Worm (Caenorhabditis elegans) whole organism, L1 larva: ENCODE measurements around the gene ubc-24.
A peak's percentile ranks its signal among the peaks of the same experiment; 100 is the strongest.

ENCODE experiments used
- C16A3.4 ChIP-seq: fragments of 150-350 bp; optimal IDR thresholded peaks from 2 replicates; lab custom pipeline; 2014; ENCODE audit warnings: missing biosample characterization, missing genetic modification characterization
- C34B4.2 ChIP-seq: sonication (generic microtip); optimal IDR thresholded peaks from 2 replicates; lab custom pipeline; 2017; ENCODE audit warnings: mild to moderate bottlenecking, missing genetic modification characterization, missing compliant biosample characterization
- F16B12.6 ChIP-seq: fragments of 150-350 bp; optimal IDR thresholded peaks from 2 replicates; lab custom pipeline; 2014; ENCODE audit warnings: missing biosample characterization, missing genetic modification characterization
- Y116A8C.19 ChIP-seq: sonication (generic microtip); optimal IDR thresholded peaks from 2 replicates; lab custom pipeline; 2016; ENCODE audit warnings: missing compliant biosample characterization, missing genetic modification characterization, borderline replicate concordance
- aha-1 ChIP-seq: fragments of 150-350 bp; optimal IDR thresholded peaks from 2 replicates; lab custom pipeline; 2014; ENCODE audit warnings: missing biosample characterization, missing genetic modification characterization
- blmp-1 ChIP-seq: fragments of 150-350 bp; optimal IDR thresholded peaks from 2 replicates; lab custom pipeline; 2014; ENCODE audit warnings: missing biosample characterization, missing genetic modification characterization
- ceh-82 ChIP-seq, 3 experiments: fragments of 150-350 bp in 1 of 3; sonication (generic microtip) in 2 of 3; optimal IDR thresholded peaks; 2 replicates each; lab custom pipeline; 2014 to 2017; ENCODE audit warnings: missing biosample characterization in 3 of 3, missing genetic modification characterization in 3 of 3
- ceh-88 ChIP-seq: fragments of 200-800 bp; sonication (Bioruptor generic); IDR thresholded peaks from 2 replicates; pipeline ENCODE4 v1.3.6; 2022; ENCODE audit warnings: missing genetic modification characterization, missing compliant biosample characterization
- dpl-1 ChIP-seq, 3 experiments: fragments of 150-350 bp in 2 of 3; sonication (generic microtip) in 1 of 3; optimal IDR thresholded peaks; 2 replicates each; lab custom pipeline; 2014 to 2017; ENCODE audit warnings: missing biosample characterization in 3 of 3, missing genetic modification characterization in 3 of 3, missing genetic modification reagents in 3 of 3
- efl-1 ChIP-seq, 4 experiments: fragments of 150-350 bp; optimal IDR thresholded peaks in 3 of 4; peaks in 1 of 4; 1 replicate in 1 of 4; 2 replicates in 3 of 4; lab custom pipeline; 2014; ENCODE audit warnings: missing biosample characterization in 2 of 4, missing genetic modification characterization in 2 of 4, missing genetic modification reagents in 2 of 4
- egl-13 ChIP-seq: sonication (generic microtip); optimal IDR thresholded peaks from 2 replicates; lab custom pipeline; 2016; ENCODE audit warnings: missing genotype, missing genetic modification reagents, missing genetic modification characterization, missing compliant biosample characterization
- egl-27 ChIP-seq, 2 experiments: fragments of 150-350 bp in 1 of 2; sonication (generic microtip); optimal IDR thresholded peaks; 3 replicates each; lab custom pipeline; 2017 to 2018; ENCODE audit warnings: missing biosample characterization in 2 of 2, missing genetic modification characterization in 2 of 2, missing genetic modification reagents in 2 of 2
- hlh-17 ChIP-seq: fragments of 200-800 bp; sonication (Bioruptor generic); optimal IDR thresholded peaks from 2 replicates; lab custom pipeline; 2018; ENCODE audit warnings: missing genetic modification characterization, mild to moderate bottlenecking, missing compliant biosample characterization, moderate library complexity, borderline replicate concordance
- hlh-4 ChIP-seq: sonication (generic microtip); optimal IDR thresholded peaks from 2 replicates; lab custom pipeline; 2016; ENCODE audit warnings: mild to moderate bottlenecking, missing genetic modification characterization, missing compliant biosample characterization
- hpl-2 ChIP-seq: fragments of 150-350 bp; optimal IDR thresholded peaks from 2 replicates; lab custom pipeline; 2014; ENCODE audit warnings: missing biosample characterization, missing genetic modification reagents, missing genetic modification characterization
- isw-1 ChIP-seq: fragments of 200-800 bp; sonication (Bioruptor generic); IDR thresholded peaks from 2 replicates; pipeline ENCODE4 v1.3.6; 2022; ENCODE audit warnings: missing genetic modification characterization, missing compliant biosample characterization
- jun-1 ChIP-seq: fragments of 150-350 bp; optimal IDR thresholded peaks from 2 replicates; lab custom pipeline; 2014; ENCODE audit warnings: missing biosample characterization, missing genetic modification reagents, missing genetic modification characterization
- lin-15B ChIP-seq: fragments of 150-350 bp; sonication (generic microtip); optimal IDR thresholded peaks from 3 replicates; lab custom pipeline; 2014; ENCODE audit warnings: missing biosample characterization, missing genetic modification characterization
- lin-35 ChIP-seq, 2 experiments: fragments of 150-350 bp; optimal IDR thresholded peaks; 2 replicates each; lab custom pipeline; 2014; ENCODE audit warnings: missing biosample characterization in 2 of 2, missing genetic modification characterization in 2 of 2, missing genetic modification reagents in 2 of 2
- lsy-2 ChIP-seq, 2 experiments: fragments of 150-350 bp; optimal IDR thresholded peaks; 2 replicates each; lab custom pipeline; 2014; ENCODE audit warnings: missing biosample characterization in 2 of 2, missing genetic modification characterization in 2 of 2
- mab-9 ChIP-seq: fragments of 200-800 bp; sonication (Bioruptor generic); IDR thresholded peaks from 2 replicates; pipeline ENCODE4 v1.3.6; 2022; ENCODE audit warnings: missing genetic modification reagents, missing genetic modification characterization, missing compliant biosample characterization
- nhr-12 ChIP-seq: sonication (generic microtip); optimal IDR thresholded peaks from 2 replicates; lab custom pipeline; 2017; ENCODE audit warnings: missing biosample characterization, missing genetic modification characterization
- nhr-47 ChIP-seq: sonication (generic microtip); optimal IDR thresholded peaks from 2 replicates; lab custom pipeline; 2016; ENCODE audit warnings: mild to moderate bottlenecking, missing genetic modification characterization, moderate library complexity, missing compliant biosample characterization
- nhr-71 ChIP-seq: sonication (generic microtip); optimal IDR thresholded peaks from 2 replicates; lab custom pipeline; 2016; ENCODE audit warnings: mild to moderate bottlenecking, missing genetic modification characterization, moderate library complexity, missing compliant biosample characterization
- nhr-76 ChIP-seq: sonication (generic microtip); optimal IDR thresholded peaks from 2 replicates; lab custom pipeline; 2017; ENCODE audit warnings: missing biosample characterization, missing genetic modification characterization
- nhr-85 ChIP-seq: sonication (generic microtip); peaks from one replicate; lab custom pipeline; 2016; ENCODE audit warnings: missing genetic modification characterization, inconsistent platforms, missing compliant biosample characterization
- pag-3 ChIP-seq: sonication (generic microtip); optimal IDR thresholded peaks from 2 replicates; lab custom pipeline; 2017; ENCODE audit warnings: missing genetic modification characterization, mild to moderate bottlenecking, missing compliant biosample characterization, antibody characterized with exemption, borderline replicate concordance; ENCODE audit not compliant: insufficient read depth
- pax-3 ChIP-seq: fragments of 200-800 bp; sonication (Bioruptor generic); optimal IDR thresholded peaks from 2 replicates; lab custom pipeline; 2018; ENCODE audit warnings: mild to moderate bottlenecking, missing genetic modification characterization, moderate library complexity, missing compliant biosample characterization
- rnt-1 ChIP-seq: sonication (generic microtip); optimal IDR thresholded peaks from 2 replicates; lab custom pipeline; 2016; ENCODE audit warnings: mild to moderate bottlenecking, missing genetic modification characterization, moderate library complexity, missing compliant biosample characterization
- snpc-4 ChIP-seq: fragments of 150-350 bp; optimal IDR thresholded peaks from 2 replicates; lab custom pipeline; 2014; ENCODE audit warnings: missing biosample characterization, missing genetic modification characterization
- snu-23 ChIP-seq: sonication (generic microtip); optimal IDR thresholded peaks from 2 replicates; lab custom pipeline; 2016; ENCODE audit warnings: missing genetic modification characterization, missing compliant biosample characterization
- sptf-1 ChIP-seq: fragments of 150-350 bp; optimal IDR thresholded peaks from 2 replicates; lab custom pipeline; 2014; ENCODE audit warnings: missing biosample characterization, missing genetic modification characterization
- swsn-7 ChIP-seq: sonication (generic microtip); optimal IDR thresholded peaks from 2 replicates; lab custom pipeline; 2016; ENCODE audit warnings: missing genetic modification characterization, missing compliant biosample characterization
- unc-130 ChIP-seq: fragments of 150-350 bp; optimal IDR thresholded peaks from 2 replicates; lab custom pipeline; 2017; ENCODE audit warnings: missing biosample characterization, missing genetic modification characterization, inconsistent platforms
- unc-62 ChIP-seq: fragments of 150-350 bp; optimal IDR thresholded peaks from 2 replicates; lab custom pipeline; 2014; ENCODE audit warnings: missing biosample characterization, missing genetic modification reagents, missing genetic modification characterization
- vab-15 ChIP-seq: sonication (generic microtip); optimal IDR thresholded peaks from 2 replicates; lab custom pipeline; 2017; ENCODE audit warnings: missing genotype, mild to moderate bottlenecking, missing genetic modification characterization, missing compliant biosample characterization
- zip-4 ChIP-seq: fragments of 200-800 bp; sonication (Bioruptor generic); optimal IDR thresholded peaks from 2 replicates; lab custom pipeline; 2018; ENCODE audit warnings: mild to moderate bottlenecking, missing genetic modification characterization, moderate library complexity, missing compliant biosample characterization
- ztf-4 ChIP-seq: fragments of 150-350 bp; optimal IDR thresholded peaks from 2 replicates; lab custom pipeline; 2014; ENCODE audit warnings: missing biosample characterization, missing genetic modification characterization

Gene ubc-24

ce11 chrII:8442176-8442575 lies 36.8 kb downstream of the ubc-24 start (continued):
- peak; percentile 26 for TF ChIP-seq jun-1 (tag; lab: Kevin White, UChicago)
- TF ChIP-seq dpl-1 (GFP tag; optimal IDR thresholded peaks at IDR 0.05; lab: Kevin White, UChicago): peak; percentile 34 to 58 (median 51)
- peak; percentile 2 for TF ChIP-seq C16A3.4
- TF ChIP-seq lin-35 (GFP tag; optimal IDR thresholded peaks at IDR 0.05; lab: Kevin White, UChicago): peak; percentile 45 to 67
- peak; percentile 0 for TF ChIP-seq lin-15B (tag; lab: Kevin White, UChicago)
- TF ChIP-seq egl-13 (tag; lab: Kevin White, UChicago): no peak
- TF ChIP-seq nhr-76 (tag; lab: Kevin White, UChicago): no peak
- TF ChIP-seq hlh-4 (tag; lab: Kevin White, UChicago): no peak
- no peak for TF ChIP-seq unc-62 (GFP tag; lab: Kevin White, UChicago)
- no peak for TF ChIP-seq aha-1
- TF ChIP-seq snpc-4 (tag; lab: Kevin White, UChicago): peak; percentile 24
- TF ChIP-seq blmp-1 (tag; lab: Kevin White, UChicago): peak; percentile 63
- peak; percentile 54 for TF ChIP-seq snu-23
- no peak for TF ChIP-seq egl-27 (tag; optimal IDR thresholded peaks at IDR 0.05; lab: Kevin White, UChicago)
- TF ChIP-seq ceh-82 (tag; optimal IDR thresholded peaks at IDR 0.05; lab: Kevin White, UChicago): peak; percentile 14 to 56 (median 37)
- peak; percentile 90 for TF ChIP-seq F16B12.6 (tag; lab: Kevin White, UChicago)
- no peak for TF ChIP-seq zip-4 (GFP tag; lab: Kevin White, UChicago)
- TF ChIP-seq rnt-1 (tag; lab: Kevin White, UChicago): peak; percentile 30
- no peak for TF ChIP-seq vab-15 (tag; lab: Kevin White, UChicago)
- no peak for TF ChIP-seq pax-3 (tag; lab: Kevin White, UChicago)
- no peak for TF ChIP-seq hpl-2 (GFP tag; lab: Kevin White, UChicago)
- peak; percentile 85 to 95 for TF ChIP-seq lsy-2 (tag; optimal IDR thresholded peaks at IDR 0.05; lab: Kevin White, UChicago)
- peak; percentile 71 for TF ChIP-seq nhr-71 (tag; lab: Kevin White, UChicago)
- peak; percentile 82 for TF ChIP-seq nhr-85 (tag; lab: Kevin White, UChicago)
- peak; percentile 8; the same call in 1 of the 2 replicates for TF ChIP-seq isw-1 (GFP tag; lab: Robert Waterston, UW)
- no peak for TF ChIP-seq nhr-12
- peak; percentile 35 for TF ChIP-seq unc-130 (tag; lab: Kevin White, UChicago)

ce11 chrII:8442717-8443223 lies 37.4 kb downstream of the ubc-24 start, which contains the start of gene eif-3.G:
eif-3.G (plus strand) TSS chrII:8442767.
- TF ChIP-seq F16B12.6 (tag; lab: Kevin White, UChicago) (no peak), nhr-47 (tag; lab: Kevin White, UChicago) (no peak), ztf-4 (tag; lab: Kevin White, UChicago) (no peak), ceh-88 (no peak), blmp-1 (tag; lab: Kevin White, UChicago) (no peak), hlh-17 (no peak), efl-1 (optimal IDR thresholded peaks at IDR 0.05; lab: Kevin White, UChicago) (no peak), efl-1 (GFP tag; optimal IDR thresholded peaks at IDR 0.05 in 1 of 2; lab: Kevin White, UChicago) (peak in 1 of 2 experiments; percentile 88)

ce11 chrII:8444007-8444406 lies 38.6 kb downstream of the ubc-24 start, which contains the start of gene evl-20:
evl-20 (plus strand) TSS chrII:8444307.
- TF ChIP-seq pag-3 (tag; lab: Kevin White, UChicago): no peak

ce11 chrII:8446731-8447130 lies 41.3 kb downstream of the ubc-24 start, which contains the start of gene cut-3:
cut-3 (minus strand) TSS chrII:8446831.
- TF ChIP-seq nhr-12: no peak
- no peak for TF ChIP-seq pag-3 (tag; lab: Kevin White, UChicago)
- no peak for TF ChIP-seq Y116A8C.19 (tag; lab: Kevin White, UChicago)
- no peak for TF ChIP-seq egl-13 (tag; lab: Kevin White, UChicago)
- TF ChIP-seq swsn-7: no peak
- TF ChIP-seq C34B4.2 (tag; lab: Kevin White, UChicago): no peak
- TF ChIP-seq mab-9 (GFP tag; lab: Robert Waterston, UW): no peak
- no peak for TF ChIP-seq sptf-1 (tag; lab: Kevin White, UChicago)
- no peak for TF ChIP-seq isw-1 (GFP tag; lab: Robert Waterston, UW)
